Worm (Caenorhabditis elegans) whole organism, early embryonic: ENCODE results near the gene C44B9.2.

ENCODE experiments used
- B0310.2 ChIP-seq: sonication (generic microtip); optimal IDR thresholded peaks from 2 replicates; lab custom pipeline; 2016; ENCODE audit warnings: mild to moderate bottlenecking, missing genetic modification characterization, missing compliant biosample characterization
- F13C5.2 ChIP-seq: sonication (generic microtip); optimal IDR thresholded peaks from 2 replicates; lab custom pipeline; 2017; ENCODE audit warnings: mild to moderate bottlenecking, missing genetic modification characterization, inconsistent platforms, missing compliant biosample characterization
- ama-1 ChIP-seq: fragments of 150-350 bp; optimal IDR thresholded peaks from 2 replicates; lab custom pipeline; 2014
- ceh-13 ChIP-seq: fragments of 200-800 bp; sonication (Bioruptor generic); optimal IDR thresholded peaks from 2 replicates; lab custom pipeline; 2018; ENCODE audit warnings: mild to moderate bottlenecking, missing genetic modification characterization, missing compliant biosample characterization
- ets-7 ChIP-seq: sonication (generic microtip); optimal IDR thresholded peaks from 2 replicates; lab custom pipeline; 2016; ENCODE audit warnings: missing genotype, missing genetic modification characterization, missing compliant biosample characterization
- hmbx-1 ChIP-seq: sonication (generic microtip); optimal IDR thresholded peaks from 2 replicates; lab custom pipeline; 2016; ENCODE audit warnings: mild to moderate bottlenecking, missing genetic modification characterization, missing compliant biosample characterization
- hmg-4 ChIP-seq: fragments of 200-800 bp; sonication (Bioruptor generic); optimal IDR thresholded peaks from 2 replicates; lab custom pipeline; 2018; ENCODE audit warnings: mild to moderate bottlenecking, missing genetic modification characterization, missing compliant biosample characterization
- hnd-1 ChIP-seq: sonication (generic microtip); optimal IDR thresholded peaks from 2 replicates; lab custom pipeline; 2016; ENCODE audit warnings: missing genetic modification characterization, missing compliant biosample characterization
- pes-1 ChIP-seq: fragments of 200-800 bp; sonication (Bioruptor generic); IDR thresholded peaks from 2 replicates; pipeline ENCODE4 v1.3.6; 2022; ENCODE audit warnings: missing genetic modification reagents, missing genetic modification characterization, missing compliant biosample characterization
- scrt-1 ChIP-seq: fragments of 200-800 bp; sonication (Bioruptor generic); IDR thresholded peaks from 2 replicates; pipeline ENCODE4 v1.3.6; 2022; ENCODE audit warnings: missing genetic modification characterization, missing compliant biosample characterization
- sea-1 ChIP-seq: fragments of 200-800 bp; sonication (Bioruptor generic); conservative IDR thresholded peaks from 2 replicates; pipeline ENCODE4 v1.3.6; 2022; ENCODE audit warnings: missing genetic modification characterization, missing compliant biosample characterization

- TF ChIP-seq ama-1 (lab: Kevin White, UChicago), result no peak
- TF ChIP-seq scrt-1, result no peak
- TF ChIP-seq hmg-4 (GFP tag; lab: Kevin White, UChicago), result no peak
- TF ChIP-seq hmbx-1, result no peak
- no peak for TF ChIP-seq ceh-13 (GFP tag; lab: Kevin White, UChicago)
- no peak for TF ChIP-seq F13C5.2 (tag; lab: Kevin White, UChicago)
- no peak for TF ChIP-seq B0310.2 (tag; lab: Kevin White, UChicago)
- no peak for TF ChIP-seq pes-1 (GFP tag; lab: Robert Waterston, UW)
- no peak for TF ChIP-seq ets-7 (tag; lab: Kevin White, UChicago)
- no peak for TF ChIP-seq hnd-1 (tag; lab: Kevin White, UChicago)
- TF ChIP-seq sea-1, result no peak
Measured at ce11 chrIII:10902341-10902740, 27.1 kb downstream of the C44B9.2 start, which contains the start of gene unc-119.
